Worm (Caenorhabditis elegans) whole organism, L3 larva: ENCODE results near the gene F08G2.4.

Experiments used
- aly-2 ChIP-seq: fragments of 150-350 bp; optimal IDR thresholded peaks from 2 replicates; lab custom pipeline; 2014; ENCODE audit warnings: missing biosample characterization, missing genetic modification characterization
- ceh-16 ChIP-seq: sonication (generic microtip); optimal IDR thresholded peaks from 2 replicates; lab custom pipeline; 2017; ENCODE audit warnings: missing biosample characterization, missing genetic modification characterization
- ceh-9 ChIP-seq: sonication (generic microtip); optimal IDR thresholded peaks from 2 replicates; lab custom pipeline; 2018; ENCODE audit warnings: missing biosample characterization, missing genetic modification characterization
- daf-12 ChIP-seq: fragments of 150-350 bp; optimal IDR thresholded peaks from 2 replicates; lab custom pipeline; 2014; ENCODE audit warnings: missing biosample characterization, missing genetic modification reagents, missing genetic modification characterization
- egl-5 ChIP-seq: fragments of 150-350 bp; optimal IDR thresholded peaks from 2 replicates; lab custom pipeline; 2017; ENCODE audit warnings: missing biosample characterization, missing genetic modification reagents, missing genetic modification characterization, inconsistent platforms
- elt-1 ChIP-seq: fragments of 150-350 bp; optimal IDR thresholded peaks from 2 replicates; lab custom pipeline; 2014; ENCODE audit warnings: missing biosample characterization, missing genetic modification characterization
- elt-2 ChIP-seq: sonication (generic microtip); optimal IDR thresholded peaks from 2 replicates; lab custom pipeline; 2016; ENCODE audit warnings: missing genetic modification reagents, mild to moderate bottlenecking, missing genetic modification characterization, missing compliant biosample characterization
- elt-3 ChIP-seq, 3 experiments: fragments of 150-350 bp in 1 of 3; sonication (generic microtip) in 2 of 3; optimal IDR thresholded peaks; 2 replicates in 2 of 3; 4 replicates in 1 of 3; lab custom pipeline; 2014 to 2017; ENCODE audit warnings: missing biosample characterization in 3 of 3, missing genetic modification characterization in 3 of 3
- fkh-10 ChIP-seq: sonication (generic microtip); optimal IDR thresholded peaks from 2 replicates; lab custom pipeline; 2017; ENCODE audit warnings: missing biosample characterization, missing genetic modification reagents, missing genetic modification characterization
- fkh-2 ChIP-seq: fragments of 150-350 bp; optimal IDR thresholded peaks from 2 replicates; lab custom pipeline; 2014; ENCODE audit warnings: missing biosample characterization, missing genetic modification reagents, missing genetic modification characterization
- fos-1 ChIP-seq: fragments of 150-350 bp; optimal IDR thresholded peaks from 2 replicates; lab custom pipeline; 2014; ENCODE audit warnings: missing biosample characterization, missing genetic modification characterization
- hmg-11 ChIP-seq: sonication (generic microtip); optimal IDR thresholded peaks from 2 replicates; lab custom pipeline; 2016; ENCODE audit warnings: missing genetic modification characterization, missing compliant biosample characterization
- lin-15B ChIP-seq: fragments of 150-350 bp; optimal IDR thresholded peaks from 2 replicates; lab custom pipeline; 2014; ENCODE audit warnings: missing biosample characterization, missing genetic modification characterization
- lin-39 ChIP-seq: fragments of 150-350 bp; optimal IDR thresholded peaks from 2 replicates; lab custom pipeline; 2018; ENCODE audit warnings: missing biosample characterization, missing genetic modification reagents, missing genetic modification characterization
- mdl-1 ChIP-seq: fragments of 150-350 bp; optimal IDR thresholded peaks from 2 replicates; lab custom pipeline; 2014; ENCODE audit warnings: missing biosample characterization, missing genetic modification characterization
- mml-1 ChIP-seq: fragments of 150-350 bp; sonication (generic microtip); optimal IDR thresholded peaks from 3 replicates; lab custom pipeline; 2014; ENCODE audit warnings: missing biosample characterization, missing genetic modification characterization
- nfya-1 ChIP-seq: sonication (generic microtip); optimal IDR thresholded peaks from 2 replicates; lab custom pipeline; 2017; ENCODE audit warnings: missing genetic modification characterization, mild to moderate bottlenecking, missing compliant biosample characterization, antibody characterized with exemption, moderate library complexity; ENCODE audit not compliant: insufficient read depth
- nhr-23 ChIP-seq: fragments of 150-350 bp; optimal IDR thresholded peaks from 2 replicates; lab custom pipeline; 2014; ENCODE audit warnings: missing biosample characterization, missing genetic modification reagents, missing genetic modification characterization
- nhr-25 ChIP-seq: sonication (generic microtip); optimal IDR thresholded peaks from 2 replicates; lab custom pipeline; 2017; ENCODE audit warnings: missing biosample characterization, missing genetic modification characterization
- nhr-28 ChIP-seq: fragments of 150-350 bp; optimal IDR thresholded peaks from 2 replicates; lab custom pipeline; 2014; ENCODE audit warnings: missing biosample characterization, missing genetic modification characterization
- nhr-43 ChIP-seq: sonication (generic microtip); optimal IDR thresholded peaks from 2 replicates; lab custom pipeline; 2016; ENCODE audit warnings: mild to moderate bottlenecking, missing genetic modification characterization, missing compliant biosample characterization; ENCODE audit not compliant: poor library complexity, severe bottlenecking
- nhr-67 ChIP-seq: fragments of 150-350 bp; optimal IDR thresholded peaks from 2 replicates; lab custom pipeline; 2014; ENCODE audit warnings: missing biosample characterization, missing genetic modification characterization
- nhr-76 ChIP-seq: fragments of 150-350 bp; sonication (generic microtip); optimal IDR thresholded peaks from 5 replicates; lab custom pipeline; 2014; ENCODE audit warnings: missing biosample characterization, missing genetic modification characterization
- pha-4 ChIP-seq: fragments of 150-350 bp; optimal IDR thresholded peaks from 2 replicates; lab custom pipeline; 2014; ENCODE audit warnings: missing biosample characterization, missing genetic modification reagents, missing genetic modification characterization
- pqm-1 ChIP-seq: fragments of 150-350 bp; optimal IDR thresholded peaks from 2 replicates; lab custom pipeline; 2017; ENCODE audit warnings: missing biosample characterization, missing genetic modification characterization, inconsistent platforms
- snpc-4 ChIP-seq: fragments of 150-350 bp; optimal IDR thresholded peaks from 2 replicates; lab custom pipeline; 2014; ENCODE audit warnings: missing biosample characterization, missing genetic modification characterization
- tbx-2 ChIP-seq: sonication (generic microtip); optimal IDR thresholded peaks from 2 replicates; lab custom pipeline; 2016; ENCODE audit warnings: mild to moderate bottlenecking, missing genetic modification characterization, missing compliant biosample characterization
- unc-62 ChIP-seq: fragments of 150-350 bp; sonication (generic microtip); optimal IDR thresholded peaks from 4 replicates; lab custom pipeline; 2014; ENCODE audit warnings: missing biosample characterization, missing genetic modification reagents, missing genetic modification characterization
- zag-1 ChIP-seq: fragments of 150-350 bp; optimal IDR thresholded peaks from 2 replicates; lab custom pipeline; 2014; ENCODE audit warnings: missing biosample characterization, missing genetic modification characterization
- ztf-11 ChIP-seq: fragments of 150-350 bp; optimal IDR thresholded peaks from 2 replicates; lab custom pipeline; 2014; ENCODE audit warnings: missing biosample characterization, missing genetic modification characterization
- ztf-4 ChIP-seq: fragments of 150-350 bp; optimal IDR thresholded peaks from 2 replicates; lab custom pipeline; 2014; ENCODE audit warnings: missing biosample characterization, missing genetic modification characterization

F08G2.4 gene

ce11 chrII:13788813-13789212 lies 41.6 kb upstream of the F08G2.4 start:
- TF ChIP-seq snpc-4: peak; percentile 13
- TF ChIP-seq mml-1 (tag; lab: Kevin White, UChicago): no peak
- TF ChIP-seq fkh-10 (GFP tag; lab: Kevin White, UChicago): peak; percentile 15
- TF ChIP-seq, all 47 proteins: peak for 2

- TF ChIP-seq ceh-16 (tag; lab: Kevin White, UChicago): no peak
- no peak for TF ChIP-seq ztf-11 (tag; lab: Kevin White, UChicago)
- TF ChIP-seq egl-5 (tag; lab: Kevin White, UChicago): peak; percentile 22
- TF ChIP-seq fos-1 (tag; lab: Kevin White, UChicago): no peak
- no peak for TF ChIP-seq elt-1 (tag; lab: Kevin White, UChicago)
- peak; percentile 12 for TF ChIP-seq lin-39 (tag; lab: Kevin White, UChicago)
- TF ChIP-seq fkh-2 (tag; lab: Kevin White, UChicago): no peak
- TF ChIP-seq, all 47 proteins: peak for 2
Observed at ce11 chrII:13789714-13790113, 40.7 kb upstream of the F08G2.4 start.

ce11 chrII:13791570-13792279 lies 38.7 kb upstream of the F08G2.4 start, which contains the start of gene ZK131.11:
TSS of gene ZK131.11 (plus strand) at chrII:13792229.
- TF ChIP-seq daf-12 (tag; lab: Kevin White, UChicago) (no peak), elt-1 (tag; lab: Kevin White, UChicago) (no peak), unc-62 (GFP tag; lab: Kevin White, UChicago) (no peak), aly-2 (tag; lab: Kevin White, UChicago) (no peak), nhr-43 (tag; lab: Kevin White, UChicago) (no peak), fos-1 (tag; lab: Kevin White, UChicago) (no peak), zag-1 (tag; lab: Kevin White, UChicago) (no peak), tbx-2 (tag; lab: Kevin White, UChicago) (no peak), nhr-23 (tag; lab: Kevin White, UChicago) (no peak), elt-2 (tag; lab: Kevin White, UChicago) (no peak), fkh-10 (GFP tag; lab: Kevin White, UChicago) (no peak), lin-39 (tag; lab: Kevin White, UChicago) (no peak), ceh-16 (tag; lab: Kevin White, UChicago) (no peak), lin-15B (tag; lab: Kevin White, UChicago) (no peak), ceh-9 (tag; lab: Kevin White, UChicago) (no peak)

ce11 chrII:13795160-13795559 lies 35.2 kb upstream of the F08G2.4 start:
- TF ChIP-seq nhr-28 (tag; lab: Kevin White, UChicago): no peak
- TF ChIP-seq lin-15B (tag; lab: Kevin White, UChicago): no peak
- no peak for TF ChIP-seq mdl-1 (tag; lab: Kevin White, UChicago)
- no peak for TF ChIP-seq elt-3 (tag; optimal IDR thresholded peaks at IDR 0.05; lab: Kevin White, UChicago)
- TF ChIP-seq ceh-9 (tag; lab: Kevin White, UChicago): no peak
- no peak for TF ChIP-seq nfya-1
- TF ChIP-seq ztf-4 (tag; lab: Kevin White, UChicago): no peak
- no peak for TF ChIP-seq nhr-76 (tag; lab: Kevin White, UChicago)
- TF ChIP-seq snpc-4: no peak
- no peak for TF ChIP-seq pha-4

- no peak for TF ChIP-seq nhr-25 (tag; lab: Kevin White, UChicago)
- no peak for TF ChIP-seq nhr-23 (tag; lab: Kevin White, UChicago)
- TF ChIP-seq nhr-76 (tag; lab: Kevin White, UChicago): no peak
- TF ChIP-seq nhr-43 (tag; lab: Kevin White, UChicago): no peak
- TF ChIP-seq ceh-9 (tag; lab: Kevin White, UChicago): no peak
- TF ChIP-seq nhr-67 (tag; lab: Kevin White, UChicago): no peak
- no peak for TF ChIP-seq tbx-2 (tag; lab: Kevin White, UChicago)
- TF ChIP-seq elt-2 (tag; lab: Kevin White, UChicago): no peak
- no peak for TF ChIP-seq zag-1 (tag; lab: Kevin White, UChicago)
- no peak for TF ChIP-seq hmg-11 (tag; lab: Kevin White, UChicago)
- no peak for TF ChIP-seq pha-4
- TF ChIP-seq mdl-1 (tag; lab: Kevin White, UChicago): no peak
- no peak for TF ChIP-seq fkh-2 (tag; lab: Kevin White, UChicago)
- no peak for TF ChIP-seq lin-39 (tag; lab: Kevin White, UChicago)
- no peak for TF ChIP-seq elt-1 (tag; lab: Kevin White, UChicago)
- no peak for TF ChIP-seq pqm-1
Observed at ce11 chrII:13796312-13796711, 34.1 kb upstream of the F08G2.4 start.
